Fruit fly (Drosophila melanogaster) whole organism, prepupa: Measurements from ENCODE around the gene OtopLa.
A peak's percentile ranks its signal among the peaks of the same experiment; 100 is the strongest.

Experiments
- CG10631 ChIP-seq: fragments of 200-800 bp; sonication (Bioruptor generic); optimal IDR thresholded peaks from 2 replicates; lab custom pipeline; 2016; ENCODE audit warnings: missing biosample characterization, missing genetic modification characterization
- CG10669 ChIP-seq: fragments of 200-800 bp; sonication (Bioruptor generic); optimal IDR thresholded peaks from 3 replicates; lab custom pipeline; 2018; ENCODE audit warnings: missing biosample characterization, mild to moderate bottlenecking, missing genetic modification characterization, moderate library complexity
- CG11294 ChIP-seq: fragments of 200-800 bp; sonication (Bioruptor generic); IDR thresholded peaks from 2 replicates; pipeline ENCODE4 v1.3.6; 2022; ENCODE audit warnings: missing biosample characterization, missing genetic modification characterization
- CG11902 ChIP-seq: fragments of 200-800 bp; sonication (Bioruptor generic); optimal IDR thresholded peaks from 3 replicates; lab custom pipeline; 2016; ENCODE audit warnings: missing biosample characterization, missing genetic modification characterization
- CG16779 ChIP-seq: fragments of 200-800 bp; sonication (Bioruptor generic); optimal IDR thresholded peaks from 3 replicates; lab custom pipeline; 2017; ENCODE audit warnings: missing biosample characterization, mild to moderate bottlenecking, missing genetic modification characterization
- CG3032 ChIP-seq: fragments of 200-800 bp; optimal IDR thresholded peaks from 2 replicates; lab custom pipeline; 2019; ENCODE audit warnings: missing biosample characterization, mild to moderate bottlenecking, missing genetic modification characterization, moderate library complexity
- CG32006 ChIP-seq: fragments of 200-800 bp; sonication (Bioruptor generic); optimal IDR thresholded peaks from 3 replicates; lab custom pipeline; 2017; ENCODE audit warnings: missing biosample characterization, mild to moderate bottlenecking, missing genetic modification characterization
- CG34406 ChIP-seq: fragments of 200-800 bp; sonication (Bioruptor generic); optimal IDR thresholded peaks from 3 replicates; lab custom pipeline; 2016; ENCODE audit warnings: missing biosample characterization, missing genetic modification characterization
- CG6163 ChIP-seq: fragments of 200-800 bp; sonication (Bioruptor generic); IDR thresholded peaks from 3 replicates; pipeline ENCODE4 v1.3.6; 2022; ENCODE audit warnings: missing biosample characterization, missing genetic modification characterization
- CG6276 ChIP-seq: fragments of 200-800 bp; sonication (Bioruptor generic); optimal IDR thresholded peaks from 2 replicates; lab custom pipeline; 2017; ENCODE audit warnings: missing biosample characterization, mild to moderate bottlenecking, missing genetic modification characterization
- CG6792 ChIP-seq: fragments of 200-800 bp; sonication (Bioruptor generic); optimal IDR thresholded peaks from 3 replicates; lab custom pipeline; 2016; ENCODE audit warnings: missing biosample characterization, missing genetic modification characterization
- CG6808 ChIP-seq: fragments of 200-800 bp; sonication (Bioruptor generic); optimal IDR thresholded peaks from 3 replicates; lab custom pipeline; 2017; ENCODE audit warnings: missing biosample characterization, missing genetic modification characterization, mild to moderate bottlenecking, moderate library complexity, missing genetic modification reagents
- CG6854 ChIP-seq: fragments of 200-800 bp; sonication (Bioruptor generic); optimal IDR thresholded peaks from 2 replicates; lab custom pipeline; 2017; ENCODE audit warnings: missing biosample characterization, mild to moderate bottlenecking, missing genetic modification characterization
- CG7368 ChIP-seq: fragments of 200-800 bp; sonication (Bioruptor generic); optimal IDR thresholded peaks from 3 replicates; lab custom pipeline; 2016; ENCODE audit warnings: missing biosample characterization, missing genetic modification characterization
- CG9139 ChIP-seq: fragments of 200-800 bp; sonication (Bioruptor generic); optimal IDR thresholded peaks from 3 replicates; lab custom pipeline; 2017; ENCODE audit warnings: missing biosample characterization, mild to moderate bottlenecking, missing genetic modification characterization
- Eip75B ChIP-seq: fragments of 200-800 bp; sonication (Bioruptor generic); optimal IDR thresholded peaks from 3 replicates; lab custom pipeline; 2016; ENCODE audit warnings: missing biosample characterization, missing genetic modification characterization
- Eip93F ChIP-seq: fragments of 200-800 bp; sonication (Bioruptor generic); optimal IDR thresholded peaks from 2 replicates; lab custom pipeline; 2016; ENCODE audit warnings: missing biosample characterization, mild to moderate bottlenecking, missing genetic modification characterization
- Gug ChIP-seq: fragments of 200-800 bp; sonication (Bioruptor generic); IDR thresholded peaks from 2 replicates; pipeline ENCODE4 v1.3.6; 2022; ENCODE audit warnings: missing biosample characterization, missing genetic modification characterization
- Hr38 ChIP-seq: sonication (Bioruptor generic); optimal IDR thresholded peaks from 2 replicates; lab custom pipeline; 2016; ENCODE audit warnings: missing biosample characterization, missing genetic modification characterization
- Hr4 ChIP-seq: fragments of 200-800 bp; sonication (Bioruptor generic); optimal IDR thresholded peaks from 3 replicates; lab custom pipeline; 2016; ENCODE audit warnings: missing biosample characterization, missing genetic modification characterization
- Smox ChIP-seq: fragments of 200-800 bp; sonication (Bioruptor generic); optimal IDR thresholded peaks from 3 replicates; lab custom pipeline; 2016; ENCODE audit warnings: missing biosample characterization, missing genetic modification characterization
- Sox102F ChIP-seq: fragments of 200-800 bp; sonication (Bioruptor generic); optimal IDR thresholded peaks from 2 replicates; lab custom pipeline; 2016; ENCODE audit warnings: missing biosample characterization, mild to moderate bottlenecking, missing genetic modification characterization
- Sox15 ChIP-seq: fragments of 200-800 bp; sonication (Bioruptor generic); optimal IDR thresholded peaks from 3 replicates; lab custom pipeline; 2016; ENCODE audit warnings: missing biosample characterization, missing genetic modification characterization
- acj6 ChIP-seq: fragments of 200-800 bp; sonication (Bioruptor generic); optimal IDR thresholded peaks from 3 replicates; lab custom pipeline; 2016; ENCODE audit warnings: missing biosample characterization, missing genetic modification characterization
- cyc ChIP-seq: fragments of 200-800 bp; sonication (Bioruptor generic); optimal IDR thresholded peaks from 3 replicates; lab custom pipeline; 2016; ENCODE audit warnings: missing biosample characterization, missing genetic modification characterization
- dac ChIP-seq: fragments of 200-800 bp; sonication (Bioruptor generic); optimal IDR thresholded peaks from 2 replicates; lab custom pipeline; 2017; ENCODE audit warnings: missing biosample characterization, mild to moderate bottlenecking, missing genetic modification characterization
- dsx ChIP-seq: fragments of 200-800 bp; optimal IDR thresholded peaks from 3 replicates; lab custom pipeline; 2019; ENCODE audit warnings: missing biosample characterization, mild to moderate bottlenecking, missing genetic modification characterization, moderate library complexity; ENCODE audit not compliant: poor library complexity, severe bottlenecking
- fd59A ChIP-seq: fragments of 200-800 bp; sonication (Bioruptor generic); optimal IDR thresholded peaks from 2 replicates; lab custom pipeline; 2017; ENCODE audit warnings: missing biosample characterization, mild to moderate bottlenecking, missing genetic modification characterization, missing genetic modification reagents
- fd85E ChIP-seq: fragments of 200-800 bp; sonication (Bioruptor generic); optimal IDR thresholded peaks from 3 replicates; lab custom pipeline; 2016; ENCODE audit warnings: missing biosample characterization, missing genetic modification characterization
- fkh ChIP-seq: fragments of 200-800 bp; sonication (Bioruptor generic); optimal IDR thresholded peaks from 3 replicates; lab custom pipeline; 2017; ENCODE audit warnings: missing biosample characterization, mild to moderate bottlenecking, missing genetic modification characterization, moderate library complexity
- lz ChIP-seq: fragments of 200-800 bp; sonication (Bioruptor generic); optimal IDR thresholded peaks from 3 replicates; lab custom pipeline; 2016; ENCODE audit warnings: missing biosample characterization, missing genetic modification characterization
- net ChIP-seq: fragments of 200-800 bp; sonication (Bioruptor generic); optimal IDR thresholded peaks from 3 replicates; lab custom pipeline; 2016; ENCODE audit warnings: missing biosample characterization, missing genetic modification characterization
- salr ChIP-seq, 2 experiments: fragments of 200-800 bp; sonication (Bioruptor generic); optimal IDR thresholded peaks; 3 replicates each; lab custom pipeline; 2016 to 2018; ENCODE audit warnings: missing biosample characterization in 2 of 2, missing genetic modification characterization in 2 of 2, mild to moderate bottlenecking in 1 of 2
- spab ChIP-seq: fragments of 200-800 bp; sonication (Bioruptor generic); optimal IDR thresholded peaks from 2 replicates; lab custom pipeline; 2017; ENCODE audit warnings: missing biosample characterization, mild to moderate bottlenecking, missing genetic modification characterization, missing genetic modification reagents
- vri ChIP-seq: fragments of 200-800 bp; sonication (Bioruptor generic); optimal IDR thresholded peaks from 3 replicates; lab custom pipeline; 2016; ENCODE audit warnings: missing biosample characterization, mild to moderate bottlenecking, missing genetic modification characterization

Gene OtopLa

DNA sequence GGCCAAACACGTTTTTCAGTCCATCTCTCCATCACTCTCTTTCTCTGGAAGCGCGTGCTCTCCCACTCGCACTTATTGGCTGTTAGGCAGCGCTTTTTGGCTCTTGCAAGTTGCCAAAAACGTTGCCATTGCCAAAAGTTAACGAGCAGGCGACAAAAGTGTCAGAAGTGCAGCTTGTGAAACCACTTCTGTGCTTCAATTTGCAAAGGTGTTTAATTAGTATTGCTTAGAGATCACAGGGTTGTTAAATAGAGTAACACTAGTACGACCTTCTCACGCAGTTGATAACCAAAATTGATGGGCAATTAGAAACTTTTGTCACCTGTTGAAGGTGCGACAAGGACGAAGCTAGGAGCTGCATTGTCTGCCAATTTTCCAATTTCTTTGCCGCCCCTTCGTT is 39.8 kb downstream of the OtopLa start (continued):
- TF ChIP-seq Smox (GFP tag; lab: Kevin White, UChicago) = peak; percentile 60
- TF ChIP-seq cyc = peak; percentile 55
- no peak for TF ChIP-seq CG16779 (tag; lab: Kevin White, UChicago)

DNA sequence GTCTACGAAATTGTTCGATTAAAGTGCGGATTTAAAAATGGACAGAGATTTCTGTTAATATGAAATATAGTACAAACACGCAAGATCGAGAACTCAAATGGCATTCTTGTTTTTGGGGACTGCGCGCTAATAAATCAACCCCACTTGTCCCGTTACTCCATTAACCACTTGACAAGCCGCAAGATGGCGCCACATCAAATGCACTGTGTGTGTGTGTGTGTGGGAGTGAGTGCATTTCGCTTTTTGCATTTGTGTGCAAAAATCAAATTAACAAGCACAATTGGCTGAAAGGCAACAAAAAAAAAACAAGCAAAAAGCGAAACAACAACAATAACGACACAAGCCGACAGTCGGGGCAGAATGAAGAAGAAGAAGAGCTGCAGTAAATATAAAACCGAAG is 40.6 kb downstream of the OtopLa start:
- TF ChIP-seq vri (no peak), Smox (GFP tag; lab: Kevin White, UChicago) (no peak), CG10631 (no peak), CG6276 (GFP tag; lab: Kevin White, UChicago) (no peak), CG16779 (tag; lab: Kevin White, UChicago) (no peak), Sox102F (GFP tag; lab: Kevin White, UChicago) (no peak), CG3032 (tag; lab: Kevin White, UChicago) (no peak), fkh (GFP tag; lab: Kevin White, UChicago) (no peak), Hr38 (GFP tag; lab: Kevin White, UChicago) (no peak), CG6163 (no peak), CG10669 (no peak), CG34406 (no peak), CG7368 (GFP tag; lab: Kevin White, UChicago) (no peak), acj6 (no peak), CG11294 (GFP tag; lab: Robert Waterston, UW) (no peak)
- TF ChIP-seq, all 60 proteins: peak for 0

DNA sequence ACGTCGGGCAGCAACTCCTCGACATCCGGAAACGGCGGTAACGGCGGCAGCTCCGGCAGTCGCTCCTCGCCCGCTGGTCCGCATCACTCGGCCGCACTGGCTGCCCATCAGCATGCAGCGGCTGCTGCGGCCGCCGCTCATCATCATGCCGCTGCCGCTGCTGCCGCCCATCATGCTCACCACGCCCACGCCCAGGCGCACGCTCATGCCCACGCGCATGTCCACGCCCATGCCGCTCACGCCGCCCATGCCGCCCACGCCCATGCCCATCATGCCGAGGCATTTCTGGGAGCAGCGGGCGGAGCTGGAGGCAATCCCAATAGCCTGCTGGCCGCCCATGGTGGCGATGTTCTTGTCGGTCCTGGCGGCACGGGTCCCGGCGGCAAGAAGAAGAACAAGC is 42.0 kb downstream of the OtopLa start:
- TF ChIP-seq Sox102F (GFP tag; lab: Kevin White, UChicago) (no peak), Eip75B (GFP tag; lab: Kevin White, UChicago) (no peak), Hr4 (GFP tag; lab: Kevin White, UChicago) (no peak), CG10669 (no peak), fd59A (GFP tag; lab: Kevin White, UChicago) (no peak), CG6276 (GFP tag; lab: Kevin White, UChicago) (no peak), fkh (GFP tag; lab: Kevin White, UChicago) (no peak), lz (GFP tag; lab: Kevin White, UChicago) (no peak)

- TF ChIP-seq CG6792 (no peak), CG32006 (GFP tag; lab: Kevin White, UChicago) (no peak), fd85E (GFP tag; lab: Kevin White, UChicago) (no peak), net (GFP tag; lab: Kevin White, UChicago) (no peak), CG9139 (no peak), CG7368 (GFP tag; lab: Kevin White, UChicago) (no peak), CG11902 (GFP tag; lab: Kevin White, UChicago) (no peak), CG3032 (tag; lab: Kevin White, UChicago) (no peak), dac (GFP tag; lab: Kevin White, UChicago) (no peak), salr (GFP tag; optimal IDR thresholded peaks at IDR 0.05; lab: Kevin White, UChicago) (no peak), spab (no peak), Sox15 (no peak), Eip93F (no peak), lz (GFP tag; lab: Kevin White, UChicago) (no peak), Smox (GFP tag; lab: Kevin White, UChicago) (no peak)
Measured at dm6 chrX:5604181-5604580, 44.1 kb downstream of the OtopLa start.

DNA sequence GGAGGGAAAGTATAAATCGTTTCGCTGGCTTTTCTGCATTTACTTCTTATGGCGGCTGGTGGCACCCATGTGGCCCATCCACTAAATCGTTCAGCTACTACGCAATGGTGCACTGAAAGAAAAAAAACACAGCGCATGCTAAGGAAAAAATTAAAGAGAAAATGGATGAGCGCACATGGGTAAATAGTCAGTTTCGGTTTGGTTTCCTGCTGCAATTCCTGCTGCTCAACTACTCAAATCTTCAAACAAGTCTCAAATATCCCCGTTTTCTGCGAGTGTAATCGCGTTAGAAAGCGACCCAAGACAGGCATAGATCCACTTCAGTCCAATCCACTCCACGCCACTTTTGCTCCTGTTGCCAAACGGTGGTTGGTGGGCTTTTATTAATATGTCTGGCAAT is 45.3 kb downstream of the OtopLa start:
- TF ChIP-seq Gug = no peak
- no peak for TF ChIP-seq CG6808
- no peak for TF ChIP-seq fd85E (GFP tag; lab: Kevin White, UChicago)
- TF ChIP-seq CG6854 (GFP tag; lab: Kevin White, UChicago) = no peak
- TF ChIP-seq CG10631 = no peak
- no peak for TF ChIP-seq dsx (GFP tag; lab: Kevin White, UChicago)
- TF ChIP-seq, all 60 proteins: peak for 0
